Fruit fly (Drosophila melanogaster) whole organism, wandering third instar larva: Measurements from ENCODE around the gene DopEcR.

Source experiments
- Abd-B ChIP-seq: fragments of >200 bp; optimal IDR thresholded peaks from 2 replicates; lab custom pipeline; 2017; ENCODE audit warnings: missing biosample characterization, missing genetic modification characterization
- CG9705 ChIP-seq: fragments of 200-800 bp; sonication (Bioruptor generic); optimal IDR thresholded peaks from 2 replicates; lab custom pipeline; 2018; ENCODE audit warnings: missing biosample characterization, mild to moderate bottlenecking, missing genetic modification characterization
- Dif ChIP-seq: fragments of 200-275, 200-300 bp; sonication (Bioruptor generic); optimal IDR thresholded peaks from 2 replicates; lab custom pipeline; 2018; ENCODE audit warnings: missing biosample characterization, missing genetic modification characterization; ENCODE audit not compliant: partially characterized antibody
- GATAd ChIP-seq: sonication (Bioruptor generic); optimal IDR thresholded peaks from 2 replicates; lab custom pipeline; 2016; ENCODE audit warnings: missing biosample characterization, missing genetic modification characterization
- HLH106 ChIP-seq: fragments of 200-800 bp; optimal IDR thresholded peaks from 3 replicates; lab custom pipeline; 2019; ENCODE audit warnings: missing biosample characterization, mild to moderate bottlenecking, missing genetic modification characterization, moderate library complexity
- Hnf4 ChIP-seq: fragments of 200-800 bp; sonication (Bioruptor generic); optimal IDR thresholded peaks from 2 replicates; lab custom pipeline; 2016; ENCODE audit warnings: missing biosample characterization, mild to moderate bottlenecking, missing genetic modification characterization
- Hr78 ChIP-seq: fragments of >200 bp; optimal IDR thresholded peaks from 2 replicates; lab custom pipeline; 2017; ENCODE audit warnings: missing biosample characterization, missing genetic modification characterization
- Hr83 ChIP-seq: fragments of 200-300 bp; sonication (Bioruptor generic); optimal IDR thresholded peaks from 2 replicates; lab custom pipeline; 2016; ENCODE audit warnings: missing biosample characterization, mild to moderate bottlenecking, missing genetic modification characterization, moderate library complexity; ENCODE audit not compliant: poor library complexity, severe bottlenecking
- Jra ChIP-seq: sonication (Bioruptor generic); optimal IDR thresholded peaks from 2 replicates; lab custom pipeline; 2016; ENCODE audit warnings: missing biosample characterization, missing genetic modification characterization
- Mio ChIP-seq: sonication (Bioruptor generic); optimal IDR thresholded peaks from 2 replicates; lab custom pipeline; 2016; ENCODE audit warnings: missing biosample characterization, missing genetic modification characterization
- Myc ChIP-seq: fragments of >200 bp; optimal IDR thresholded peaks from 2 replicates; lab custom pipeline; 2017
- OdsH ChIP-seq: fragments of 200-800 bp; sonication (Bioruptor generic); optimal IDR thresholded peaks from 2 replicates; lab custom pipeline; 2016; ENCODE audit warnings: missing biosample characterization, mild to moderate bottlenecking, missing genetic modification characterization
- Sp1 ChIP-seq: fragments of 200-800 bp; sonication (Bioruptor generic); optimal IDR thresholded peaks from 3 replicates; lab custom pipeline; 2019; ENCODE audit warnings: missing biosample characterization, mild to moderate bottlenecking, missing genetic modification characterization, moderate library complexity
- Vsx2 ChIP-seq: fragments of 200-300, 225-300 bp; sonication (Bioruptor generic); optimal IDR thresholded peaks from 2 replicates; lab custom pipeline; 2018; ENCODE audit warnings: missing biosample characterization, missing genetic modification characterization; ENCODE audit not compliant: partially characterized antibody
- br ChIP-seq: fragments of 200-800 bp; sonication (Bioruptor generic); optimal IDR thresholded peaks from 2 replicates; lab custom pipeline; 2016; ENCODE audit warnings: missing biosample characterization, missing genetic modification characterization
- brk ChIP-seq: fragments of 200-800 bp; sonication (Bioruptor generic); optimal IDR thresholded peaks from 2 replicates; lab custom pipeline; 2016; ENCODE audit warnings: missing biosample characterization, mild to moderate bottlenecking, missing genetic modification characterization
- dl ChIP-seq, 2 experiments: fragments of 175-275, 200-275 bp in 1 of 2; fragments of 200-275 bp in 1 of 2; sonication (Bioruptor generic); optimal IDR thresholded peaks; lab custom pipeline; 2018; ENCODE audit warnings: mild to moderate bottlenecking in 2 of 2, missing biosample characterization in 2 of 2, missing genetic modification characterization in 2 of 2, moderate library complexity in 2 of 2; ENCODE audit not compliant: partially characterized antibody in 2 of 2, insufficient read depth in 1 of 2
- ey ChIP-seq: fragments of 200-800 bp; sonication (Bioruptor generic); optimal IDR thresholded peaks from 2 replicates; lab custom pipeline; 2016; ENCODE audit warnings: missing biosample characterization, missing genetic modification characterization
- foxo ChIP-seq, 2 experiments: fragments of 200-800 bp; sonication (Bioruptor generic); optimal IDR thresholded peaks; 2 replicates in 1 of 2; 3 replicates in 1 of 2; lab custom pipeline; 2016 to 2017; ENCODE audit warnings: missing biosample characterization in 2 of 2, missing genetic modification characterization in 2 of 2
- fru ChIP-seq: fragments of 200-800 bp; sonication (Bioruptor generic); optimal IDR thresholded peaks from 3 replicates; lab custom pipeline; 2016; ENCODE audit warnings: missing biosample characterization, mild to moderate bottlenecking, missing genetic modification characterization
- h ChIP-seq: fragments of 200-800 bp; sonication (Bioruptor generic); optimal IDR thresholded peaks from 3 replicates; lab custom pipeline; 2016; ENCODE audit warnings: missing biosample characterization, mild to moderate bottlenecking, missing genetic modification characterization
- jim ChIP-seq: fragments of 175-275, 200-325 bp; sonication (Bioruptor generic); optimal IDR thresholded peaks from 2 replicates; lab custom pipeline; 2016; ENCODE audit warnings: missing biosample characterization, mild to moderate bottlenecking, missing genetic modification characterization
- pan ChIP-seq: fragments of >200 bp; optimal IDR thresholded peaks from 2 replicates; lab custom pipeline; 2017
- psq ChIP-seq: fragments of 200-800 bp; sonication (Bioruptor generic); optimal IDR thresholded peaks from 3 replicates; lab custom pipeline; 2017; ENCODE audit warnings: missing biosample characterization, mild to moderate bottlenecking, missing genetic modification characterization, moderate library complexity
- sage ChIP-seq: fragments of 200-800 bp; sonication (Bioruptor generic); optimal IDR thresholded peaks from 2 replicates; lab custom pipeline; 2016; ENCODE audit warnings: missing biosample characterization, mild to moderate bottlenecking, missing genetic modification characterization
- sv ChIP-seq: fragments of 200-800 bp; sonication (Bioruptor generic); optimal IDR thresholded peaks from 3 replicates; lab custom pipeline; 2016; ENCODE audit warnings: missing biosample characterization, missing genetic modification characterization
- tai ChIP-seq: sonication (Bioruptor generic); optimal IDR thresholded peaks from 2 replicates; lab custom pipeline; 2016; ENCODE audit warnings: missing biosample characterization, missing genetic modification characterization
- usp ChIP-seq: fragments of >200 bp; optimal IDR thresholded peaks from 2 replicates; lab custom pipeline; 2017; ENCODE audit warnings: missing biosample characterization, missing genetic modification characterization
- woc ChIP-seq: sonication (Bioruptor generic); optimal IDR thresholded peaks from 2 replicates; lab custom pipeline; 2016; ENCODE audit warnings: missing biosample characterization, mild to moderate bottlenecking, missing genetic modification characterization

DopEcR gene

DNA sequence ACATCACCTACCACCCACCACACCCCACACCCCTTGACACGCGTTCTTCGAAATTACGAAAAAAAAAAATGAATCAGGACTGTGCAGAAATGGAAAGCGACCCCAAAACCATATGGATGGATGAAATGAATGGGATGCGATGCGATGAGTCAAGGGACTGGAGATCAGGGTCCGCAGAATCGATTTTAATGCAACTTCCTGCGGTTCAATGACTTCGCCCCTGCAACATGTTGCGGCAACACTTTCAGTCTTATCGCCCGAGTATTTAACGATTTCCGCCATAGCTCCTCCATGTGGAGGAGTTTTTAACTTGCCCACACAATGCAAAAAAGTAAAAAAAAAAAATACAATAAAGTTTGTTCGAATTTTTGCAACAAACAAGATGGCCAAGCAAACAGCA is 27.5 kb downstream of the DopEcR start:
- TF ChIP-seq psq (GFP tag; lab: Kevin White, UChicago) (no peak), Jra (no peak), fru (no peak), HLH106 (tag; lab: Kevin White, UChicago) (no peak), Hr83 (no peak), usp (no peak), tai (GFP tag; lab: Kevin White, UChicago) (no peak), ey (GFP tag; lab: Kevin White, UChicago) (no peak), pan (lab: Kevin White, UChicago) (no peak), OdsH (no peak), sage (GFP tag; lab: Kevin White, UChicago) (no peak), Hr78 (no peak), h (no peak), CG9705 (GFP tag; lab: Kevin White, UChicago) (no peak)

- TF ChIP-seq psq (GFP tag; lab: Kevin White, UChicago) (no peak), Vsx2 (GFP tag; lab: Kevin White, UChicago) (no peak), ey (GFP tag; lab: Kevin White, UChicago) (no peak), Mio (GFP tag; lab: Kevin White, UChicago) (no peak), Jra (no peak)
Observed at dm6 chr3L:4352009-4352408, 28.2 kb downstream of the DopEcR start.

- TF ChIP-seq GATAd (GFP tag; lab: Kevin White, UChicago): no peak
- peak; percentile 36 for TF ChIP-seq Dif (GFP tag; lab: Kevin White, UChicago)
Observed at dm6 chr3L:4349314-4349713, 30.9 kb downstream of the DopEcR start.

DNA sequence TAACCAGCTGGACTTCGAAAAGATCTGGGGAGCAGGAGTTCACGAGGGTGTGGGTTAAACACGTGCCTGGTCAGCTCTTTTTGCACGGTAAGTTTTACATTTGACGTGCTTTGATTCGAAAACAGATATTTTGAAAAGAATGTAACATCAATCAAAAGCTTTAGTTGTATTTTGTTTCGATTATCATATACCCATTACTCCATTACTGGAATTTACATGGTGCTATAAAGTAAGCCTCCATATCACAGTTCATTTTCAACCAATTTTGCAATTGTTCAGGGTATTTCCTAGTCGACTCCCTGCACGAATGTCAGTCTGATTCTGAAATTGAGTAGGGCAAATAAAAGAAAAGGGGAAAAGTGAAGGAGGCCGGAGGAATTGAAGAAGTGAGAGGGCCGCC is 31.3 kb downstream of the DopEcR start:
- TF ChIP-seq GATAd (GFP tag; lab: Kevin White, UChicago) (no peak), Hnf4 (GFP tag; lab: Kevin White, UChicago) (no peak), Jra (no peak)

dm6 chr3L:4348072-4348471 is 32.1 kb downstream of the DopEcR start:
- no peak for TF ChIP-seq pan (lab: Kevin White, UChicago)
- no peak for TF ChIP-seq Sp1
- no peak for TF ChIP-seq h
- no peak for TF ChIP-seq foxo (GFP tag; optimal IDR thresholded peaks at IDR 0.05; lab: Kevin White, UChicago)
- no peak for TF ChIP-seq Hnf4 (GFP tag; lab: Kevin White, UChicago)
- TF ChIP-seq sv: no peak
- TF ChIP-seq dl (GFP tag; optimal IDR thresholded peaks at IDR 0.05; lab: Kevin White, UChicago; ENCODE audit: insufficient read depth in 1 of 2, partially characterized antibody in 2 of 2): no peak
- TF ChIP-seq Vsx2 (GFP tag; lab: Kevin White, UChicago): no peak
- TF ChIP-seq Abd-B (GFP tag; lab: Kevin White, UChicago): no peak
- TF ChIP-seq Mio (GFP tag; lab: Kevin White, UChicago): no peak
- no peak for TF ChIP-seq Hr78
- no peak for TF ChIP-seq jim (GFP tag; lab: Kevin White, UChicago)
- TF ChIP-seq GATAd (GFP tag; lab: Kevin White, UChicago): no peak
- TF ChIP-seq psq (GFP tag; lab: Kevin White, UChicago): no peak
- TF ChIP-seq ey (GFP tag; lab: Kevin White, UChicago): no peak
- TF ChIP-seq woc (GFP tag; lab: Kevin White, UChicago): no peak
- no peak for TF ChIP-seq br
- no peak for TF ChIP-seq sage (GFP tag; lab: Kevin White, UChicago)
- no peak for TF ChIP-seq tai (GFP tag; lab: Kevin White, UChicago)
- TF ChIP-seq Myc (lab: Kevin White, UChicago): no peak

- TF ChIP-seq woc (GFP tag; lab: Kevin White, UChicago) (no peak), Hr78 (no peak), foxo (GFP tag; optimal IDR thresholded peaks at IDR 0.05; lab: Kevin White, UChicago) (peak in 1 of 2 experiments; percentile 5), brk (GFP tag; lab: Kevin White, UChicago) (no peak)
Observed at dm6 chr3L:4346379-4346778, 33.8 kb downstream of the DopEcR start.
